Fruit fly (Drosophila melanogaster) whole organism, embryonic: ENCODE results near the gene CG31650.

ENCODE experiments used
- Abd-B ChIP-seq: fragments of 200-800 bp; sonication (Bioruptor generic); optimal IDR thresholded peaks from 2 replicates; lab custom pipeline; 2018; ENCODE audit warnings: missing biosample characterization, mild to moderate bottlenecking, missing genetic modification characterization, moderate library complexity
- Asciz ChIP-seq: fragments of 200-800 bp; sonication (Bioruptor generic); optimal IDR thresholded peaks from 2 replicates; lab custom pipeline; 2017; ENCODE audit warnings: missing biosample characterization, mild to moderate bottlenecking, missing genetic modification characterization, missing genetic modification reagents
- CG10147 ChIP-seq: fragments of 200-800 bp; sonication (Bioruptor generic); optimal IDR thresholded peaks from 2 replicates; lab custom pipeline; 2019; ENCODE audit warnings: missing biosample characterization, mild to moderate bottlenecking, missing genetic modification characterization, moderate library complexity
- CG10366 ChIP-seq: fragments of 200-800 bp; sonication (Bioruptor generic); IDR thresholded peaks from 2 replicates; pipeline ENCODE4 v1.3.6; 2022; ENCODE audit warnings: missing biosample characterization, missing genetic modification characterization
- CG11560 ChIP-seq: fragments of 200-800 bp; sonication (Bioruptor generic); IDR thresholded peaks from 3 replicates; pipeline ENCODE4 v1.3.6; 2022; ENCODE audit warnings: missing biosample characterization, missing genetic modification characterization
- CG12236 ChIP-seq: fragments of 200-800 bp; sonication (Bioruptor generic); optimal IDR thresholded peaks from 2 replicates; lab custom pipeline; 2016; ENCODE audit warnings: missing biosample characterization, missing genetic modification characterization
- CG12659 ChIP-seq: fragments of 200-800 bp; sonication (Bioruptor generic); optimal IDR thresholded peaks from 3 replicates; lab custom pipeline; 2017; ENCODE audit warnings: mild to moderate bottlenecking, missing biosample characterization, missing genetic modification reagents, missing genetic modification characterization
- CG13894 ChIP-seq: fragments of 200-800 bp; sonication (Bioruptor generic); optimal IDR thresholded peaks from 3 replicates; lab custom pipeline; 2018; ENCODE audit warnings: missing biosample characterization, mild to moderate bottlenecking, missing genetic modification characterization, moderate library complexity
- CG14014 ChIP-seq: fragments of 200-800 bp; sonication (Bioruptor generic); IDR thresholded peaks from 2 replicates; pipeline ENCODE4 v1.3.6; 2022; ENCODE audit warnings: missing biosample characterization, missing genetic modification characterization
- CG15479 ChIP-seq: fragments of 200-800 bp; sonication (Bioruptor generic); optimal IDR thresholded peaks from 3 replicates; lab custom pipeline; 2019; ENCODE audit warnings: missing biosample characterization, mild to moderate bottlenecking, missing genetic modification characterization, moderate library complexity
- CG15601 ChIP-seq: fragments of 200-800 bp; sonication (Bioruptor generic); optimal IDR thresholded peaks from 3 replicates; lab custom pipeline; 2019; ENCODE audit warnings: missing biosample characterization, mild to moderate bottlenecking, missing genetic modification characterization, moderate library complexity
- CG17361 ChIP-seq: fragments of 200-800 bp; sonication (Bioruptor generic); IDR thresholded peaks from 3 replicates; pipeline ENCODE4 v1.3.6; 2022; ENCODE audit warnings: missing biosample characterization, missing genetic modification characterization
- CG18764 ChIP-seq: fragments of 200-800 bp; sonication (Bioruptor generic); optimal IDR thresholded peaks from 3 replicates; lab custom pipeline; 2016; ENCODE audit warnings: missing biosample characterization, missing genetic modification characterization
- CG31441 ChIP-seq: fragments of 200-800 bp; sonication (Bioruptor generic); IDR thresholded peaks from 2 replicates; pipeline ENCODE4 v1.3.6; 2022; ENCODE audit warnings: missing biosample characterization, missing genetic modification characterization
- CG6683 ChIP-seq: fragments of 200-800 bp; sonication (Bioruptor generic); optimal IDR thresholded peaks from 2 replicates; lab custom pipeline; 2017; ENCODE audit warnings: missing biosample characterization, mild to moderate bottlenecking, missing genetic modification characterization, missing genetic modification reagents
- Dad ChIP-seq: fragments of 200-800 bp; sonication (Bioruptor generic); optimal IDR thresholded peaks from 3 replicates; lab custom pipeline; 2016; ENCODE audit warnings: missing biosample characterization, missing genetic modification characterization
- Dbx ChIP-seq: fragments of 200-800 bp; sonication (Bioruptor generic); IDR thresholded peaks from 3 replicates; pipeline ENCODE4 v1.3.6; 2022; ENCODE audit warnings: missing biosample characterization, missing genetic modification characterization
- Dek ChIP-seq: fragments of 200-800 bp; sonication (Bioruptor generic); optimal IDR thresholded peaks from 3 replicates; lab custom pipeline; 2019; ENCODE audit warnings: missing biosample characterization, mild to moderate bottlenecking, missing genetic modification characterization, moderate library complexity
- Dip2 ChIP-seq: fragments of 200-800 bp; sonication (Bioruptor generic); IDR thresholded peaks from 2 replicates; pipeline ENCODE4 v1.3.6; 2022; ENCODE audit warnings: missing biosample characterization, missing genetic modification characterization
- E2f1 ChIP-seq: fragments of 200-800 bp; sonication (Bioruptor generic); IDR thresholded peaks from 2 replicates; pipeline ENCODE4 v1.3.6; 2022; ENCODE audit warnings: missing biosample characterization, missing genetic modification characterization
- GATAe ChIP-seq: fragments of 200-800 bp; sonication (Bioruptor generic); conservative IDR thresholded peaks from 2 replicates; pipeline ENCODE4 v1.3.6; 2022; ENCODE audit warnings: missing biosample characterization, missing genetic modification characterization
- Gug ChIP-seq: fragments of 200-800 bp; sonication (Bioruptor generic); IDR thresholded peaks from 4 replicates; pipeline ENCODE4 v1.3.6; 2022; ENCODE audit warnings: missing biosample characterization, missing genetic modification characterization
- HLH4C ChIP-seq: fragments of 200-800 bp; sonication (Bioruptor generic); IDR thresholded peaks from 3 replicates; pipeline ENCODE4 v1.3.6; 2022; ENCODE audit warnings: missing biosample characterization, missing genetic modification characterization; ENCODE audit not compliant: partially characterized antibody
- Jarid2 ChIP-seq: fragments of 200-800 bp; sonication (Bioruptor generic); optimal IDR thresholded peaks from 3 replicates; lab custom pipeline; 2017; ENCODE audit warnings: mild to moderate bottlenecking, missing biosample characterization, missing genetic modification reagents, missing genetic modification characterization
- MBD-R2 ChIP-seq: fragments of 200-800 bp; sonication (Bioruptor generic); IDR thresholded peaks from 2 replicates; pipeline ENCODE4 v1.3.6; 2022; ENCODE audit warnings: missing biosample characterization, missing genetic modification characterization
- Neu2 ChIP-seq: fragments of 200-800 bp; sonication (Bioruptor generic); optimal IDR thresholded peaks from 3 replicates; lab custom pipeline; 2016; ENCODE audit warnings: missing biosample characterization, missing genetic modification characterization, borderline replicate concordance
- Sry-δ ChIP-seq: fragments of 200-800 bp; sonication (Bioruptor generic); optimal IDR thresholded peaks from 2 replicates; lab custom pipeline; 2016; ENCODE audit warnings: missing biosample characterization, missing genetic modification characterization
- Stat92E ChIP-seq, 3 experiments: fragments of >200 bp in 2 of 3; fragments of 200-800 bp in 1 of 3; sonication (Bioruptor generic) in 1 of 3; optimal IDR thresholded peaks; 2 replicates each; lab custom pipeline; 2017 to 2019; ENCODE audit warnings: missing biosample characterization in 3 of 3, missing genetic modification characterization in 3 of 3, mild to moderate bottlenecking in 1 of 3, moderate library complexity in 1 of 3
- YL-1 ChIP-seq: fragments of 200-800 bp; sonication (Bioruptor generic); optimal IDR thresholded peaks from 3 replicates; lab custom pipeline; 2017; ENCODE audit warnings: missing biosample characterization, mild to moderate bottlenecking, missing genetic modification characterization
- bcd ChIP-seq: fragments of 200-800 bp; sonication (Bioruptor generic); optimal IDR thresholded peaks from 2 replicates; lab custom pipeline; 2017; ENCODE audit warnings: missing biosample characterization, mild to moderate bottlenecking, missing genetic modification characterization
- en ChIP-seq: fragments of 200-800 bp; sonication (Bioruptor generic); optimal IDR thresholded peaks from 2 replicates; lab custom pipeline; 2016; ENCODE audit warnings: missing biosample characterization, missing genetic modification characterization
- gce ChIP-seq: fragments of 200-800 bp; sonication (Bioruptor generic); IDR thresholded peaks from 3 replicates; pipeline ENCODE4 v1.3.6; 2022; ENCODE audit warnings: missing biosample characterization, missing genetic modification characterization
- gem ChIP-seq: fragments of 200-800 bp; sonication (Bioruptor generic); optimal IDR thresholded peaks from 2 replicates; lab custom pipeline; 2019; ENCODE audit warnings: missing biosample characterization, mild to moderate bottlenecking, missing genetic modification characterization, moderate library complexity
- gro ChIP-seq: fragments of 200-800 bp; sonication (Bioruptor generic); optimal IDR thresholded peaks from 2 replicates; lab custom pipeline; 2016; ENCODE audit warnings: missing biosample characterization, missing genetic modification characterization
- inv ChIP-seq: fragments of 200-800 bp; sonication (Bioruptor generic); IDR thresholded peaks from 2 replicates; pipeline ENCODE4 v1.3.6; 2022; ENCODE audit warnings: missing biosample characterization, missing genetic modification characterization; ENCODE audit not compliant: partially characterized antibody
- kah ChIP-seq: fragments of 200-800 bp; sonication (Bioruptor generic); optimal IDR thresholded peaks from 2 replicates; lab custom pipeline; 2018; ENCODE audit warnings: missing biosample characterization, mild to moderate bottlenecking, missing genetic modification characterization
- lov ChIP-seq, 2 experiments: fragments of 200-800 bp in 1 of 2; fragments of >200 bp in 1 of 2; sonication (Bioruptor generic) in 1 of 2; IDR thresholded peaks in 1 of 2; optimal IDR thresholded peaks in 1 of 2; 2 replicates in 1 of 2; 3 replicates in 1 of 2; pipeline versions ENCODE4 v1.3.6 to Lab custom; 2017 to 2022; ENCODE audit warnings: missing biosample characterization in 1 of 2, missing genetic modification characterization in 1 of 2
- nerfin-1 ChIP-seq: fragments of 200-800 bp; sonication (Bioruptor generic); optimal IDR thresholded peaks from 3 replicates; lab custom pipeline; 2019; ENCODE audit warnings: missing biosample characterization, mild to moderate bottlenecking, missing genetic modification characterization, moderate library complexity
- nom ChIP-seq: fragments of 200-800 bp; sonication (Bioruptor generic); optimal IDR thresholded peaks from 2 replicates; lab custom pipeline; 2017; ENCODE audit warnings: missing biosample characterization, missing genetic modification characterization, mild to moderate bottlenecking, moderate library complexity, missing genetic modification reagents
- pnt ChIP-seq: fragments of 200-800 bp; sonication (Bioruptor generic); optimal IDR thresholded peaks from 3 replicates; lab custom pipeline; 2016; ENCODE audit warnings: missing biosample characterization, missing genetic modification characterization
- pzg ChIP-seq: fragments of 200-800 bp; sonication (Bioruptor generic); optimal IDR thresholded peaks from 3 replicates; lab custom pipeline; 2018; ENCODE audit warnings: missing biosample characterization, mild to moderate bottlenecking, missing genetic modification characterization, moderate library complexity
- salm ChIP-seq: fragments of 200-800 bp; sonication (Bioruptor generic); optimal IDR thresholded peaks from 2 replicates; lab custom pipeline; 2018; ENCODE audit warnings: missing biosample characterization, mild to moderate bottlenecking, missing genetic modification characterization
- sens-2 ChIP-seq: fragments of 200-800 bp; sonication (Bioruptor generic); IDR thresholded peaks from 2 replicates; pipeline ENCODE4 v1.3.6; 2022; ENCODE audit warnings: missing biosample characterization, missing genetic modification characterization
- sima ChIP-seq: fragments of 200-800 bp; sonication (Bioruptor generic); optimal IDR thresholded peaks from 2 replicates; lab custom pipeline; 2016; ENCODE audit warnings: missing biosample characterization, missing genetic modification characterization
- slou ChIP-seq: fragments of 200-800 bp; sonication (Bioruptor generic); optimal IDR thresholded peaks from 3 replicates; lab custom pipeline; 2016; ENCODE audit warnings: missing biosample characterization, missing genetic modification characterization
- ssp ChIP-seq: fragments of 200-800 bp; sonication (Bioruptor generic); IDR thresholded peaks from 2 replicates; pipeline ENCODE4 v1.3.6; 2022; ENCODE audit warnings: missing biosample characterization, missing genetic modification characterization
- wor ChIP-seq: fragments of 200-800 bp; sonication (Bioruptor generic); IDR thresholded peaks from 2 replicates; pipeline ENCODE4 v1.3.6; 2022; ENCODE audit warnings: missing biosample characterization, missing genetic modification characterization
- zfh1 ChIP-seq: fragments of 200-800 bp; sonication (Bioruptor generic); IDR thresholded peaks from 3 replicates; pipeline ENCODE4 v1.3.6; 2022; ENCODE audit warnings: missing biosample characterization, missing genetic modification characterization

Gene CG31650

DNA sequence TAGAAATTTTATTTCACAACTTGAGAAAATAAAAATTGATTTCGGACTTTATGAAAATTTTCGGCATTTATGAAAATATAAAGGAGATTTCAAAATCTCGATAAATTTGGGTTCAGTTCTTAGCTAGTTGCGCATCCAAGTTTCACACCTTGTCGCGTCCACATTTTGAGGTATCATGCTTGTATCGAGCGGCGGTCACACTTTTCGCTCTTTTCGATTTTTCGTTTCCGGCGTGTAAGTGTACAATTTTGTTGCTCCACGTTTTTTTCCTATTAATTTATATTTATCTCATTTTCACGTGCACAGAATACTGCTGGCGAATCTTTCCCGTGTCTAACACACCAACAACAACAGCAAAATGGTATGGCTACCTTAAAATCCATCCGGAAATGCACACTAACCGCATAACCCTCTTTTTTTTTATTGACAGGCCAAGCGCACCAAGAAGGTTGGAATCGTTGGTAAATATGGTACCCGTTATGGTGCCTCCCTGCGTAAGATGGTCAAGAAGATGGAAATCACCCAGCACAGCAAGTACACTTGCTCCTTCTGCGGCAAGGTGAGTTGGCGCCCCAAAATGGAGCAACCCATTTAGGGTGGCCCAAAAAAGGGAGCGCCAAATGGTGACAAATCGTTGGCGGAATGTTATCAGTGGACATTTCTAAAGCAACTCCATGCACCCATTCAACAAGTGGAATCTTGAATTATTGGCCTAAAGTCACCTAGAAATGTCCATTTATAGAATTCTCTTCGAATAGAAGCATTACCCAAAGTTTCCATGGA, 26.5 kb upstream of the CG31650 start, which contains the start of gene RpL37A (continued):
- peak; percentile 92 for TF ChIP-seq CG12659 (GFP tag; lab: Kevin White, UChicago)
- peak in 1 of 3 experiments; percentile 63 for TF ChIP-seq Stat92E (GFP tag; optimal IDR thresholded peaks at IDR 0.05; lab: Kevin White, UChicago)
- TF ChIP-seq CG14014 (GFP tag; lab: Robert Waterston, UW), result peak; percentile 72
- peak; percentile 79 for TF ChIP-seq nerfin-1 (tag; lab: Kevin White, UChicago)
- peak; percentile 83 for TF ChIP-seq CG31441
- TF ChIP-seq en (GFP tag; lab: Kevin White, UChicago), result peak; percentile 47
- peak; percentile 17 for TF ChIP-seq Neu2 (GFP tag; lab: Kevin White, UChicago)
- TF ChIP-seq gem (tag; lab: Kevin White, UChicago), result no peak
- TF ChIP-seq Gug (GFP tag; lab: Robert Waterston, UW), result no peak
- peak; percentile 58 for TF ChIP-seq Dek
- TF ChIP-seq Asciz (GFP tag; lab: Kevin White, UChicago), result peak; percentile 80
- TF ChIP-seq CG18764 (GFP tag; lab: Kevin White, UChicago), result peak; percentile 78
- no peak for TF ChIP-seq lov (optimal IDR thresholded peaks at IDR 0.05; lab: Kevin White, UChicago)
- TF ChIP-seq lov (GFP tag; IDR thresholded peaks at IDR 0.05; lab: Robert Waterston, UW), result peak; percentile 88
- peak; percentile 94 for TF ChIP-seq pzg (GFP tag; lab: Kevin White, UChicago)
- TF ChIP-seq nom (GFP tag; lab: Kevin White, UChicago), result peak; percentile 86
- TF ChIP-seq HLH4C (GFP tag; lab: Robert Waterston, UW), result no peak; the same call in 2 of the 3 replicates
- TF ChIP-seq Abd-B (GFP tag; lab: Kevin White, UChicago), result no peak
- peak; percentile 77 for TF ChIP-seq Sry-δ (GFP tag; lab: Kevin White, UChicago)
- TF ChIP-seq CG11560 (tag; lab: Robert Waterston, UW), result no peak; the same call in 2 of the 3 replicates
- TF ChIP-seq Dip2 (GFP tag; lab: Robert Waterston, UW), result no peak
- peak; percentile 83 for TF ChIP-seq CG13894 (tag; lab: Kevin White, UChicago)
- peak; percentile 78; the same call in 2 of the 3 replicates for TF ChIP-seq gce (GFP tag; lab: Robert Waterston, UW)
- peak; percentile 67 for TF ChIP-seq CG10147 (GFP tag; lab: Kevin White, UChicago)
- peak; percentile 88 for TF ChIP-seq gro (GFP tag; lab: Kevin White, UChicago)
- peak; percentile 73 for TF ChIP-seq Dad (GFP tag; lab: Kevin White, UChicago)
- TF ChIP-seq wor (GFP tag; lab: Robert Waterston, UW), result no peak
- peak; percentile 74 for TF ChIP-seq salm (tag; lab: Kevin White, UChicago)
- TF ChIP-seq sens-2 (GFP tag; lab: Robert Waterston, UW), result peak; percentile 73
- TF ChIP-seq ssp (GFP tag; lab: Robert Waterston, UW), result peak; percentile 7; the same call in 1 of the 2 replicates
- TF ChIP-seq MBD-R2 (GFP tag; lab: Robert Waterston, UW), result peak; percentile 67
- TF ChIP-seq zfh1 (GFP tag; lab: Robert Waterston, UW), result peak; percentile 78
- peak; percentile 76 for TF ChIP-seq kah
- TF ChIP-seq CG15601 (tag; lab: Kevin White, UChicago), result peak; percentile 86
- peak; percentile 68 for TF ChIP-seq E2f1 (GFP tag; lab: Robert Waterston, UW)
- TF ChIP-seq Dbx (GFP tag; lab: Robert Waterston, UW), result peak; percentile 86
- TF ChIP-seq CG12236 (GFP tag; lab: Kevin White, UChicago), result peak; percentile 43
- TF ChIP-seq CG15479 (GFP tag; lab: Kevin White, UChicago), result no peak
- TF ChIP-seq sima (GFP tag; lab: Kevin White, UChicago), result peak; percentile 64
- peak; percentile 80 for TF ChIP-seq Jarid2
- peak; percentile 90 for TF ChIP-seq bcd (GFP tag; lab: Kevin White, UChicago)
- peak; percentile 78 for TF ChIP-seq CG17361
- peak; percentile 74 for TF ChIP-seq CG10366 (GFP tag; lab: Robert Waterston, UW)
- peak; percentile 79 for TF ChIP-seq slou (GFP tag; lab: Kevin White, UChicago)
- TF ChIP-seq CG6683 (GFP tag; lab: Kevin White, UChicago), result peak; percentile 64
- TF ChIP-seq GATAe, result no peak
- TF ChIP-seq inv (GFP tag; lab: Robert Waterston, UW), result no peak; the same call in 1 of the 2 replicates
- TF ChIP-seq pnt (GFP tag; lab: Kevin White, UChicago), result no peak
- TF ChIP-seq YL-1 (GFP tag; lab: Kevin White, UChicago), result peak; percentile 97
